Fruit fly (Drosophila melanogaster): ENCODE data around the gene c12.1.

c12.1 gene

dm6 chrX:9350309-9350708 is 31.3 kb upstream of the c12.1 start:
- TF ChIP-seq tj (GFP tag; optimal IDR thresholded peaks at IDR 0.05) = no peak
- TF ChIP-seq cnc (optimal IDR thresholded peaks at IDR 0.05) = no peak

- TF ChIP-seq CG14711 (tag; optimal IDR thresholded peaks at IDR 0.05) (peak; percentile 33), CG33017 (tag; optimal IDR thresholded peaks at IDR 0.05) (no peak), bab1 (GFP tag; optimal IDR thresholded peaks at IDR 0.05) (peak; percentile 9), tj (GFP tag; optimal IDR thresholded peaks at IDR 0.05) (no peak), Crg-1 (GFP tag; optimal IDR thresholded peaks at IDR 0.05) (no peak), Hr96 (GFP tag; optimal IDR thresholded peaks at IDR 0.05) (no peak), CG7045 (GFP tag; optimal IDR thresholded peaks at IDR 0.05) (peak; percentile 27), Mnt (GFP tag; optimal IDR thresholded peaks at IDR 0.05) (no peak), toe (GFP tag; optimal IDR thresholded peaks at IDR 0.05) (no peak), CG7101 (tag; optimal IDR thresholded peaks at IDR 0.05) (peak; percentile 18)
Observed at dm6 chrX:9349224-9349623, 30.2 kb upstream of the c12.1 start.

dm6 chrX:9347767-9348166 is 28.7 kb upstream of the c12.1 start:
- TF ChIP-seq CG14711 (tag; optimal IDR thresholded peaks at IDR 0.05) (no peak), Mnt (GFP tag; optimal IDR thresholded peaks at IDR 0.05) (no peak), bab1 (GFP tag; optimal IDR thresholded peaks at IDR 0.05) (no peak), CG12768 (GFP tag; optimal IDR thresholded peaks at IDR 0.05) (no peak), pad (GFP tag; optimal IDR thresholded peaks at IDR 0.05) (no peak), toe (GFP tag; optimal IDR thresholded peaks at IDR 0.05) (no peak), cic (GFP tag; optimal IDR thresholded peaks at IDR 0.05) (no peak), kay (GFP tag; ENCODE audit: borderline replicate concordance) (no peak), Clk (GFP tag; optimal IDR thresholded peaks at IDR 0.05) (no peak), CG1620 (GFP tag; optimal IDR thresholded peaks at IDR 0.05) (no peak), ovo (GFP tag; optimal IDR thresholded peaks at IDR 0.05) (no peak), tj (GFP tag; optimal IDR thresholded peaks at IDR 0.05) (no peak), CG5204 (GFP tag; optimal IDR thresholded peaks at IDR 0.05) (no peak), Crg-1 (GFP tag; optimal IDR thresholded peaks at IDR 0.05) (no peak), cnc (optimal IDR thresholded peaks at IDR 0.05) (no peak), CG7101 (tag; optimal IDR thresholded peaks at IDR 0.05) (no peak), Hr96 (GFP tag; optimal IDR thresholded peaks at IDR 0.05) (no peak), CG33017 (tag; optimal IDR thresholded peaks at IDR 0.05) (no peak), CG11617 (GFP tag; optimal IDR thresholded peaks at IDR 0.05) (no peak), CG7045 (GFP tag; optimal IDR thresholded peaks at IDR 0.05) (no peak)

- TF ChIP-seq toe (GFP tag; optimal IDR thresholded peaks at IDR 0.05) (no peak), Clk (GFP tag; optimal IDR thresholded peaks at IDR 0.05) (no peak), CG7101 (tag; optimal IDR thresholded peaks at IDR 0.05) (no peak), cic (GFP tag; optimal IDR thresholded peaks at IDR 0.05) (no peak), CG12768 (GFP tag; optimal IDR thresholded peaks at IDR 0.05) (no peak), ovo (GFP tag; optimal IDR thresholded peaks at IDR 0.05) (no peak), kay (GFP tag; ENCODE audit: borderline replicate concordance) (no peak), CG1620 (GFP tag; optimal IDR thresholded peaks at IDR 0.05) (no peak), CG7045 (GFP tag; optimal IDR thresholded peaks at IDR 0.05) (no peak), Crg-1 (GFP tag; optimal IDR thresholded peaks at IDR 0.05) (no peak), CG33017 (tag; optimal IDR thresholded peaks at IDR 0.05) (no peak), CG11617 (GFP tag; optimal IDR thresholded peaks at IDR 0.05) (no peak), cnc (optimal IDR thresholded peaks at IDR 0.05) (no peak), Mnt (GFP tag; optimal IDR thresholded peaks at IDR 0.05) (no peak), Hr96 (GFP tag; optimal IDR thresholded peaks at IDR 0.05) (no peak), CG5204 (GFP tag; optimal IDR thresholded peaks at IDR 0.05) (no peak), pad (GFP tag; optimal IDR thresholded peaks at IDR 0.05) (no peak), CG14711 (tag; optimal IDR thresholded peaks at IDR 0.05) (no peak), bab1 (GFP tag; optimal IDR thresholded peaks at IDR 0.05) (no peak)
Observed at dm6 chrX:9345522-9345921, 26.5 kb upstream of the c12.1 start.

- TF ChIP-seq Mnt (GFP tag; optimal IDR thresholded peaks at IDR 0.05) (peak; percentile 53), tj (GFP tag; optimal IDR thresholded peaks at IDR 0.05) (peak; percentile 56), kay (GFP tag; ENCODE audit: borderline replicate concordance) (no peak), CG11617 (GFP tag; optimal IDR thresholded peaks at IDR 0.05) (peak; percentile 77), bab1 (GFP tag; optimal IDR thresholded peaks at IDR 0.05) (peak; percentile 57), Hr96 (GFP tag; optimal IDR thresholded peaks at IDR 0.05) (peak; percentile 71), CG14711 (tag; optimal IDR thresholded peaks at IDR 0.05) (peak; percentile 73), pad (GFP tag; optimal IDR thresholded peaks at IDR 0.05) (peak; percentile 70), Crg-1 (GFP tag; optimal IDR thresholded peaks at IDR 0.05) (peak; percentile 36), CG7101 (tag; optimal IDR thresholded peaks at IDR 0.05) (peak; percentile 74), ovo (GFP tag; optimal IDR thresholded peaks at IDR 0.05) (peak; percentile 55), toe (GFP tag; optimal IDR thresholded peaks at IDR 0.05) (peak; percentile 52), cnc (optimal IDR thresholded peaks at IDR 0.05) (no peak), CG12768 (GFP tag; optimal IDR thresholded peaks at IDR 0.05) (no peak), CG7045 (GFP tag; optimal IDR thresholded peaks at IDR 0.05) (peak; percentile 71), CG1620 (GFP tag; optimal IDR thresholded peaks at IDR 0.05) (peak; percentile 28), Clk (GFP tag; optimal IDR thresholded peaks at IDR 0.05) (peak; percentile 43), cic (GFP tag; optimal IDR thresholded peaks at IDR 0.05) (no peak), CG33017 (tag; optimal IDR thresholded peaks at IDR 0.05) (peak; percentile 67), CG5204 (GFP tag; optimal IDR thresholded peaks at IDR 0.05) (peak; percentile 59)
Observed at dm6 chrX:9344482-9345106, 25.6 kb upstream of the c12.1 start.
